Fruit fly (Drosophila melanogaster) whole organism, embryonic: ENCODE data around the gene Noc2.

ENCODE experiments used
- Abd-B ChIP-seq: fragments of 200-800 bp; sonication (Bioruptor generic); optimal IDR thresholded peaks from 2 replicates; lab custom pipeline; 2018; ENCODE audit warnings: missing biosample characterization, mild to moderate bottlenecking, missing genetic modification characterization, moderate library complexity
- Atf3 ChIP-seq: fragments of 200-800 bp; sonication (Bioruptor generic); optimal IDR thresholded peaks from 3 replicates; lab custom pipeline; 2016; ENCODE audit warnings: missing biosample characterization, missing genetic modification characterization
- CG10979 ChIP-seq: fragments of 200-800 bp; sonication (Bioruptor generic); optimal IDR thresholded peaks from 2 replicates; lab custom pipeline; 2018; ENCODE audit warnings: missing biosample characterization, mild to moderate bottlenecking, missing genetic modification characterization, moderate library complexity
- CG11504 ChIP-seq: fragments of 200-800 bp; sonication (Bioruptor generic); optimal IDR thresholded peaks from 3 replicates; lab custom pipeline; 2019; ENCODE audit warnings: missing biosample characterization, mild to moderate bottlenecking, missing genetic modification characterization, moderate library complexity
- CG12219 ChIP-seq: fragments of 200-800 bp; sonication (Bioruptor generic); optimal IDR thresholded peaks from 3 replicates; lab custom pipeline; 2018; ENCODE audit warnings: missing biosample characterization, mild to moderate bottlenecking, missing genetic modification characterization
- CG13424 ChIP-seq: fragments of 200-800 bp; sonication (Bioruptor generic); optimal IDR thresholded peaks from 2 replicates; lab custom pipeline; 2019; ENCODE audit warnings: missing biosample characterization, mild to moderate bottlenecking, missing genetic modification characterization, moderate library complexity
- CG15011 ChIP-seq: fragments of 200-800 bp; sonication (Bioruptor generic); optimal IDR thresholded peaks from 3 replicates; lab custom pipeline; 2018; ENCODE audit warnings: missing biosample characterization, mild to moderate bottlenecking, missing genetic modification characterization
- CG15269 ChIP-seq: fragments of 200-800 bp; sonication (Bioruptor generic); optimal IDR thresholded peaks from 2 replicates; lab custom pipeline; 2018; ENCODE audit warnings: missing biosample characterization, mild to moderate bottlenecking, missing genetic modification characterization, moderate library complexity
- CG15479 ChIP-seq: fragments of 200-800 bp; sonication (Bioruptor generic); optimal IDR thresholded peaks from 3 replicates; lab custom pipeline; 2019; ENCODE audit warnings: missing biosample characterization, mild to moderate bottlenecking, missing genetic modification characterization, moderate library complexity
- CG1603 ChIP-seq: fragments of 200-800 bp; sonication (Bioruptor generic); optimal IDR thresholded peaks from 2 replicates; lab custom pipeline; 2019; ENCODE audit warnings: missing biosample characterization, mild to moderate bottlenecking, missing genetic modification characterization, moderate library complexity
- CG17802 ChIP-seq: fragments of 200-800 bp; sonication (Bioruptor generic); optimal IDR thresholded peaks from 2 replicates; lab custom pipeline; 2018; ENCODE audit warnings: missing biosample characterization, mild to moderate bottlenecking, missing genetic modification characterization, moderate library complexity
- CG18262 ChIP-seq: fragments of 200-800 bp; optimal IDR thresholded peaks from 3 replicates; lab custom pipeline; 2019; ENCODE audit warnings: missing biosample characterization, mild to moderate bottlenecking, missing genetic modification characterization, moderate library complexity
- CG18476 ChIP-seq: fragments of 200-800 bp; sonication (Bioruptor generic); optimal IDR thresholded peaks from 2 replicates; lab custom pipeline; 2016; ENCODE audit warnings: missing biosample characterization, mild to moderate bottlenecking, missing genetic modification characterization
- CG30403 ChIP-seq: fragments of 200-800 bp; sonication (Bioruptor generic); optimal IDR thresholded peaks from 3 replicates; lab custom pipeline; 2016; ENCODE audit warnings: missing biosample characterization, missing genetic modification characterization
- CG31365 ChIP-seq: fragments of 200-800 bp; sonication (Bioruptor generic); optimal IDR thresholded peaks from 2 replicates; lab custom pipeline; 2018; ENCODE audit warnings: missing biosample characterization, mild to moderate bottlenecking, missing genetic modification characterization
- CG4820 ChIP-seq: fragments of 200-800 bp; sonication (Bioruptor generic); optimal IDR thresholded peaks from 3 replicates; lab custom pipeline; 2016; ENCODE audit warnings: missing biosample characterization, missing genetic modification characterization
- CG6272 ChIP-seq: fragments of 200-800 bp; sonication (Bioruptor generic); IDR thresholded peaks from 2 replicates; pipeline ENCODE4 v1.3.6; 2022; ENCODE audit warnings: missing biosample characterization, missing genetic modification characterization
- CG7357 ChIP-seq: fragments of 200-800 bp; sonication (Bioruptor generic); IDR thresholded peaks from 3 replicates; pipeline ENCODE4 v1.3.6; 2022; ENCODE audit warnings: missing biosample characterization, missing genetic modification characterization
- CG7556 ChIP-seq: fragments of 200-800 bp; sonication (Bioruptor generic); optimal IDR thresholded peaks from 2 replicates; lab custom pipeline; 2017; ENCODE audit warnings: missing biosample characterization, mild to moderate bottlenecking, missing genetic modification characterization
- CG8290 ChIP-seq, 3 experiments: fragments of 200-800 bp; sonication (Bioruptor generic); optimal IDR thresholded peaks; 2 replicates each; lab custom pipeline; 2016 to 2019; ENCODE audit warnings: missing biosample characterization in 3 of 3, missing genetic modification characterization in 3 of 3, mild to moderate bottlenecking in 2 of 3, moderate library complexity in 1 of 3
- CG8924 ChIP-seq: fragments of 200-800 bp; optimal IDR thresholded peaks from 3 replicates; lab custom pipeline; 2019; ENCODE audit warnings: missing biosample characterization, mild to moderate bottlenecking, missing genetic modification characterization, moderate library complexity
- CG9797 ChIP-seq: fragments of 200-800 bp; sonication (Bioruptor generic); optimal IDR thresholded peaks from 3 replicates; lab custom pipeline; 2018; ENCODE audit warnings: missing biosample characterization, mild to moderate bottlenecking, missing genetic modification characterization
- CTCF ChIP-seq: fragments of 200-800 bp; sonication (Bioruptor generic); optimal IDR thresholded peaks from 2 replicates; lab custom pipeline; 2017; ENCODE audit warnings: missing biosample characterization, mild to moderate bottlenecking, missing genetic modification characterization, moderate library complexity
- D19B ChIP-seq: fragments of 200-800 bp; sonication (Bioruptor generic); optimal IDR thresholded peaks from 2 replicates; lab custom pipeline; 2017; ENCODE audit warnings: missing biosample characterization, mild to moderate bottlenecking, missing genetic modification characterization
- E2f2 ChIP-seq: fragments of 200-800 bp; sonication (Bioruptor generic); IDR thresholded peaks from 2 replicates; pipeline ENCODE4 v1.3.6; 2022; ENCODE audit warnings: missing biosample characterization, missing genetic modification characterization
- Fer1 ChIP-seq: fragments of 200-800 bp; sonication (Bioruptor generic); optimal IDR thresholded peaks from 2 replicates; lab custom pipeline; 2017; ENCODE audit warnings: missing biosample characterization, mild to moderate bottlenecking, missing genetic modification characterization
- Fer3 ChIP-seq: fragments of 200-800 bp; sonication (Bioruptor generic); optimal IDR thresholded peaks from 2 replicates; lab custom pipeline; 2018; ENCODE audit warnings: missing biosample characterization, mild to moderate bottlenecking, missing genetic modification characterization, moderate library complexity
- Hr51 ChIP-seq, 2 experiments: fragments of 200-800 bp; sonication (Bioruptor generic); optimal IDR thresholded peaks; 2 replicates in 1 of 2; 3 replicates in 1 of 2; lab custom pipeline; 2016 to 2018; ENCODE audit warnings: missing biosample characterization in 2 of 2, missing genetic modification characterization in 2 of 2, mild to moderate bottlenecking in 1 of 2, moderate library complexity in 1 of 2
- Mad ChIP-seq: fragments of 200-800 bp; sonication (Bioruptor generic); optimal IDR thresholded peaks from 2 replicates; lab custom pipeline; 2016; ENCODE audit warnings: missing biosample characterization, missing genetic modification characterization
- Med ChIP-seq: fragments of 200-800 bp; sonication (Bioruptor generic); peaks from one replicate; lab custom pipeline; 2016; ENCODE audit warnings: missing biosample characterization, missing genetic modification characterization, mild to moderate bottlenecking, inconsistent platforms, moderate library complexity
- Oli ChIP-seq: fragments of 200-800 bp; sonication (Bioruptor generic); optimal IDR thresholded peaks from 2 replicates; lab custom pipeline; 2018; ENCODE audit warnings: missing biosample characterization, mild to moderate bottlenecking, missing genetic modification characterization, moderate library complexity
- Rfx ChIP-seq: fragments of 200-800 bp; sonication (Bioruptor generic); IDR thresholded peaks from 2 replicates; pipeline ENCODE4 v1.3.6; 2022; ENCODE audit warnings: missing biosample characterization, missing genetic modification characterization
- Sox100B ChIP-seq: fragments of 200-800 bp; sonication (Bioruptor generic); optimal IDR thresholded peaks from 3 replicates; lab custom pipeline; 2018; ENCODE audit warnings: missing biosample characterization, mild to moderate bottlenecking, missing genetic modification characterization
- Sry-δ ChIP-seq: fragments of 200-800 bp; sonication (Bioruptor generic); optimal IDR thresholded peaks from 2 replicates; lab custom pipeline; 2016; ENCODE audit warnings: missing biosample characterization, missing genetic modification characterization
- dm ChIP-seq: fragments of 200-800 bp; sonication (Bioruptor generic); optimal IDR thresholded peaks from 3 replicates; lab custom pipeline; 2016; ENCODE audit warnings: missing biosample characterization, missing genetic modification characterization
- dpn ChIP-seq, 2 experiments: fragments of 200-800 bp; sonication (Bioruptor generic); optimal IDR thresholded peaks; 3 replicates each; lab custom pipeline; 2016; ENCODE audit warnings: missing biosample characterization in 2 of 2, missing genetic modification characterization in 2 of 2
- ems ChIP-seq: fragments of 200-800 bp; sonication (Bioruptor generic); optimal IDR thresholded peaks from 3 replicates; lab custom pipeline; 2016; ENCODE audit warnings: missing biosample characterization, missing genetic modification characterization
- gcm ChIP-seq: fragments of 200-800 bp; sonication (Bioruptor generic); optimal IDR thresholded peaks from 2 replicates; lab custom pipeline; 2019; ENCODE audit warnings: missing biosample characterization, mild to moderate bottlenecking, missing genetic modification characterization, moderate library complexity
- gem ChIP-seq: fragments of 200-800 bp; sonication (Bioruptor generic); optimal IDR thresholded peaks from 2 replicates; lab custom pipeline; 2019; ENCODE audit warnings: missing biosample characterization, mild to moderate bottlenecking, missing genetic modification characterization, moderate library complexity
- grn ChIP-seq: fragments of 200-800 bp; sonication (Bioruptor generic); optimal IDR thresholded peaks from 3 replicates; lab custom pipeline; 2017; ENCODE audit warnings: missing biosample characterization, missing genetic modification characterization
- ham ChIP-seq: fragments of 200-800 bp; sonication (Bioruptor generic); IDR thresholded peaks from 2 replicates; pipeline ENCODE4 v1.3.6; 2022; ENCODE audit warnings: missing biosample characterization, missing genetic modification characterization
- ind ChIP-seq: fragments of 200-800 bp; sonication (Bioruptor generic); optimal IDR thresholded peaks from 3 replicates; lab custom pipeline; 2016; ENCODE audit warnings: missing biosample characterization, missing genetic modification characterization
- kah ChIP-seq: fragments of 200-800 bp; sonication (Bioruptor generic); optimal IDR thresholded peaks from 2 replicates; lab custom pipeline; 2018; ENCODE audit warnings: missing biosample characterization, mild to moderate bottlenecking, missing genetic modification characterization
- lmd ChIP-seq: fragments of 200-800 bp; sonication (Bioruptor generic); IDR thresholded peaks from 2 replicates; pipeline ENCODE4 v1.3.6; 2022; ENCODE audit warnings: missing biosample characterization, missing genetic modification characterization
- lola ChIP-seq, 3 experiments: fragments of >200 bp in 2 of 3; fragments of 200-800 bp in 1 of 3; sonication (Bioruptor generic) in 1 of 3; optimal IDR thresholded peaks; 2 replicates each; lab custom pipeline; 2017 to 2019; ENCODE audit warnings: missing biosample characterization in 3 of 3, missing genetic modification characterization in 3 of 3, mild to moderate bottlenecking in 1 of 3, moderate library complexity in 1 of 3
- repo ChIP-seq: fragments of 200-800 bp; sonication (Bioruptor generic); optimal IDR thresholded peaks from 2 replicates; lab custom pipeline; 2016; ENCODE audit warnings: missing biosample characterization, missing genetic modification characterization
- sens ChIP-seq: fragments of 200-800 bp; sonication (Bioruptor generic); peaks from one replicate; lab custom pipeline; 2016; ENCODE audit warnings: missing biosample characterization, missing genetic modification characterization
- slbo ChIP-seq: fragments of 200-800 bp; sonication (Bioruptor generic); IDR thresholded peaks from 2 replicates; pipeline ENCODE4 v1.3.6; 2022; ENCODE audit warnings: missing biosample characterization, missing genetic modification characterization
- unpg ChIP-seq: fragments of 200-800 bp; sonication (Bioruptor generic); optimal IDR thresholded peaks from 3 replicates; lab custom pipeline; 2018; ENCODE audit warnings: missing biosample characterization, mild to moderate bottlenecking, missing genetic modification characterization, moderate library complexity
- vnd ChIP-seq: fragments of 200-800 bp; sonication (Bioruptor generic); IDR thresholded peaks from 3 replicates; pipeline ENCODE4 v1.3.6; 2022; ENCODE audit warnings: missing biosample characterization, missing genetic modification characterization; ENCODE audit not compliant: partially characterized antibody
- zf30C ChIP-seq: fragments of 200-800 bp; sonication (Bioruptor generic); optimal IDR thresholded peaks from 3 replicates; lab custom pipeline; 2018; ENCODE audit warnings: missing biosample characterization, mild to moderate bottlenecking, missing genetic modification characterization

The Noc2 gene

DNA sequence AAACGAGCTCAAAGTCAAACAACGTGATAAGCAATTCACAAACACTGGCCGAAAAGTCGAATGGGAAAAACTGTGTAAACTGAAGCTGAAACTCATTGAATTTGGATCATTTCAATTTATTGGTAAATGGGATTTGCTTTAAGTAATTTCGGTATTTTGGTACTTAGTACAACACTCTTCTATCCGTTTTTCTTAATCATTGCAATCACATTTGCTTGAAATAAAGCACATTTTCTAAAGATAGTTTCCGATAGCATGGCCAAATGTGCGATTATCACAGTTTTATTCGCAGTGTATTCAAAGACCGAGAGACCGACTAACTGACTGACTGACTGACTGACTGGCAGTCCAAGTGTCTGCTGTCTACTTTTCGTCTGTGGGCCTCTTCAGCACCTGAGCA is 33.1 kb downstream of the Noc2 start (continued):
- TF ChIP-seq unpg (GFP tag; lab: Kevin White, UChicago), result peak; percentile 1
- TF ChIP-seq D19B, result no peak
- peak; percentile 17 for TF ChIP-seq Oli (tag; lab: Kevin White, UChicago)
- no peak for TF ChIP-seq CG15011 (GFP tag; lab: Kevin White, UChicago)
- no peak for TF ChIP-seq kah (GFP tag; lab: Kevin White, UChicago)
- no peak for TF ChIP-seq CG15479
- TF ChIP-seq CG11504 (tag; lab: Kevin White, UChicago), result peak; percentile 47
- TF ChIP-seq sens (GFP tag; lab: Kevin White, UChicago), result peak; percentile 82
- peak in 1 of 2 experiments; percentile 3 for TF ChIP-seq Hr51 (GFP tag; optimal IDR thresholded peaks at IDR 0.05; lab: Kevin White, UChicago)
- peak; percentile 20 for TF ChIP-seq Fer3 (tag; lab: Kevin White, UChicago)
- peak; percentile 1 for TF ChIP-seq CG10979 (tag; lab: Kevin White, UChicago)
- TF ChIP-seq ind (GFP tag; lab: Kevin White, UChicago), result peak; percentile 14
- no peak for TF ChIP-seq Abd-B (GFP tag; lab: Kevin White, UChicago)
- TF ChIP-seq CG7357, result no peak
- peak; percentile 15 for TF ChIP-seq CG13424 (tag; lab: Kevin White, UChicago)
- peak; percentile 10 for TF ChIP-seq Fer1
- TF ChIP-seq ham (GFP tag; lab: Robert Waterston, UW), result no peak
- TF ChIP-seq CG18262 (tag; lab: Kevin White, UChicago), result peak; percentile 26
- peak in 1 of 2 experiments; percentile 2 for TF ChIP-seq dpn (GFP tag; optimal IDR thresholded peaks at IDR 0.05; lab: Kevin White, UChicago)
- no peak for TF ChIP-seq ems
- 0 out of 2 replicates have a peak, but pooled peaks have one; percentile 14 for TF ChIP-seq Rfx (GFP tag; lab: Robert Waterston, UW)
- 0 out of 2 replicates have a peak, but pooled peaks have one; percentile 9 for TF ChIP-seq E2f2 (GFP tag; lab: Robert Waterston, UW)
- no peak for TF ChIP-seq CG18476 (GFP tag; lab: Kevin White, UChicago)
- TF ChIP-seq CG9797 (GFP tag; lab: Kevin White, UChicago), result no peak
- TF ChIP-seq CG6272 (GFP tag; lab: Robert Waterston, UW), result no peak
- TF ChIP-seq Sox100B, result no peak
- no peak for TF ChIP-seq CTCF
- no peak for TF ChIP-seq dm
- TF ChIP-seq CG30403 (GFP tag; lab: Kevin White, UChicago), result peak; percentile 18
- TF ChIP-seq Sry-δ (GFP tag; lab: Kevin White, UChicago), result no peak
- TF ChIP-seq CG12219 (GFP tag; lab: Kevin White, UChicago), result no peak
- no peak for TF ChIP-seq CG31365 (tag; lab: Kevin White, UChicago)
- TF ChIP-seq Med, result peak; percentile 77
- TF ChIP-seq lmd (GFP tag; lab: Robert Waterston, UW), result no peak
- TF ChIP-seq CG1603 (tag; lab: Kevin White, UChicago), result peak; percentile 13
- peak; percentile 11 for TF ChIP-seq CG7556 (GFP tag; lab: Kevin White, UChicago)
- TF ChIP-seq CG8924, result peak; percentile 6
- TF ChIP-seq grn (GFP tag; lab: Kevin White, UChicago), result no peak
- no peak for TF ChIP-seq CG17802 (tag; lab: Kevin White, UChicago)
- no peak for TF ChIP-seq CG4820 (GFP tag; lab: Kevin White, UChicago)
- TF ChIP-seq gcm (GFP tag; lab: Kevin White, UChicago), result no peak
- no peak for TF ChIP-seq repo (GFP tag; lab: Kevin White, UChicago)
- TF ChIP-seq Mad, result no peak
- no peak for TF ChIP-seq vnd (GFP tag; lab: Robert Waterston, UW)
- TF ChIP-seq CG8290 (GFP tag; optimal IDR thresholded peaks at IDR 0.05; lab: Kevin White, UChicago), result no peak
- TF ChIP-seq CG8290 (tag; optimal IDR thresholded peaks at IDR 0.05; lab: Kevin White, UChicago), result no peak
- TF ChIP-seq Atf3 (GFP tag; lab: Kevin White, UChicago), result no peak
- TF ChIP-seq zf30C (GFP tag; lab: Kevin White, UChicago), result peak; percentile 30
- TF ChIP-seq gem (tag; lab: Kevin White, UChicago), result peak; percentile 48
- peak; percentile 8 for TF ChIP-seq CG15269
- TF ChIP-seq slbo (GFP tag; lab: Robert Waterston, UW), result peak; percentile 29; the same call in 1 of the 2 replicates
- TF ChIP-seq lola (GFP tag; optimal IDR thresholded peaks at IDR 0.05; lab: Kevin White, UChicago), result peak in 1 of 3 experiments; percentile 3
